Worm (Caenorhabditis elegans): ENCODE results near the gene fbxa-181.

DNA sequence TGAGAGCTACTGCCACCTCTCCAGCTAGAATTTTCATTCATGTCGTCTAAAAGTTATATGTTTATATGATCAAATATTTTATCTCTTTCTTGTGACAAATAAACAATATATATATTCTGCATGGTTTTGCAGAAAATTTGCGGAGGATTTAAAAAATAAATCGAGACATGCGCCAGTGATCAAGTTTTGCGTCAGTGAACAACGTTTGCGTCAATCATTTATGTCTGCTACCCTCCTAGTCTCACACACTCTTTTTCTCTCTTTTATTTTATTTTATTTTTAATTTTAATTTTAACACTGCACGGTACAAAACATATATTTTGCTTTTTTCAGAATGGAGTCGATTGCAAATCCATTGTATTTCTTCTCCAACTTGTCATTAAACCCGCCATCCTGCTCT is 47.1 kb upstream of the fbxa-181 start, which contains the start of the genes tag-65 and ccz-1:
- no peak for TF ChIP-seq ztf-23 (GFP tag; IDR thresholded peaks at IDR 0.05)
- no peak for TF ChIP-seq flt-1 (GFP tag; IDR thresholded peaks at IDR 0.05)
- no peak for TF ChIP-seq klf-2 (GFP tag; conservative IDR thresholded peaks at IDR 0.05)
- no peak for TF ChIP-seq tab-1 (GFP tag; IDR thresholded peaks at IDR 0.05)
- no peak for TF ChIP-seq med-1 (GFP tag; optimal IDR thresholded peaks at IDR 0.05; ENCODE audit: insufficient read depth)
